Worm (Caenorhabditis elegans): ENCODE data around the gene C46G7.2.

C46G7.2 gene

DNA sequence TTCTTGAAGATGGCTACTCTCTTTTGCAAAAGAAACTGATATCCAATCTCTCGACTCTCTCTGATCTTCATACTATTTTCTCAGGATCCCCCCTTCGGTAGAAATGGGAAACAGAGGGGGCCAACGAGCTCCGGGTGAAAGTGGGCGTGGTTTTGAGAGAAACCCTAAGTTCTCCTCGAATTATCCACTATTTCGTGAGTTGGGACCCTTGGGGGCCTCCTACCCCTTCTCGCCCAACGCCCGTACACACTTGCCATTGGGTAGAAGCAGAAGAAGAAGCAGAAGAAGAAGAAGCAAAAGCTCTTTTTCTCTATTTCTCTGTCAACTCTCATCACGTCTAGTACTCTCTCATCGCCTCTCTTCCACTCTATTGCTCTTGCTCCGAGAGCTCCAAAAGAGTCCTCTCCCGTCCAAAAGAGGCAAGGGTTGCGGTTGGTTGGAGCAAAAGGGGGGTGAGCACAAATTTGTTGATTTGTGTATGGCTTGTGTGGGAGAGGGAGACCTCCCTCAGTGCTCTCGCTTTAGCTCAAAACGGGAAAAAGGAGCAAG, 41.0 kb upstream of the C46G7.2 start (continued):
- TF ChIP-seq isw-1 (GFP tag; IDR thresholded peaks at IDR 0.05) (peak; percentile 58), tlp-1 (tag; optimal IDR thresholded peaks at IDR 0.05) (no peak), ceh-82 (tag; optimal IDR thresholded peaks at IDR 0.05) (peak in 1 of 3 experiments; percentile 61), zag-1 (tag; optimal IDR thresholded peaks at IDR 0.05) (peak; percentile 83), nhr-11 (tag; optimal IDR thresholded peaks at IDR 0.05) (no peak), nhr-12 (tag; optimal IDR thresholded peaks at IDR 0.05) (no peak), C04F5.9 (tag; optimal IDR thresholded peaks at IDR 0.05) (no peak), ztf-11 (tag; optimal IDR thresholded peaks at IDR 0.05) (peak in 1 of 2 experiments; percentile 28), snpc-4 (tag; optimal IDR thresholded peaks at IDR 0.05) (no peak), ztf-4 (tag; optimal IDR thresholded peaks at IDR 0.05) (peak; percentile 32), mab-9 (GFP tag; IDR thresholded peaks at IDR 0.05) (no peak), nhr-237 (tag; optimal IDR thresholded peaks at IDR 0.05) (no peak), lir-3 (tag; optimal IDR thresholded peaks at IDR 0.05; ENCODE audit: poor library complexity) (peak; percentile 36), unc-130 (tag; optimal IDR thresholded peaks at IDR 0.05) (no peak), Y116A8C.19 (tag; optimal IDR thresholded peaks at IDR 0.05; ENCODE audit: borderline replicate concordance) (no peak), C16A3.4 (tag; optimal IDR thresholded peaks at IDR 0.05) (no peak), hpl-2 (GFP tag; optimal IDR thresholded peaks at IDR 0.05) (no peak), nhr-76 (tag; optimal IDR thresholded peaks at IDR 0.05) (no peak), ets-5 (GFP tag; IDR thresholded peaks at IDR 0.05) (no peak), vab-15 (tag; optimal IDR thresholded peaks at IDR 0.05) (no peak), unc-62 (GFP tag; optimal IDR thresholded peaks at IDR 0.05) (no peak), fkh-4 (tag; optimal IDR thresholded peaks at IDR 0.05; ENCODE audit: borderline replicate concordance) (peak; percentile 30), dpl-1 (GFP tag; optimal IDR thresholded peaks at IDR 0.05) (peak in 1 of 3 experiments; percentile 25), unc-30 (tag; optimal IDR thresholded peaks at IDR 0.05) (no peak), lin-14 (GFP tag; optimal IDR thresholded peaks at IDR 0.05) (peak; percentile 89), egl-27 (tag; optimal IDR thresholded peaks at IDR 0.05) (no peak), sox-4 (tag; optimal IDR thresholded peaks at IDR 0.05) (no peak), grh-1 (GFP tag; IDR thresholded peaks at IDR 0.05) (no peak), alr-1 (tag; optimal IDR thresholded peaks at IDR 0.05; ENCODE audit: borderline replicate concordance) (no peak), lin-13 (GFP tag; optimal IDR thresholded peaks at IDR 0.05) (no peak), tbx-2 (tag; optimal IDR thresholded peaks at IDR 0.05) (peak; percentile 64), F16B12.6 (tag; optimal IDR thresholded peaks at IDR 0.05) (no peak)

DNA sequence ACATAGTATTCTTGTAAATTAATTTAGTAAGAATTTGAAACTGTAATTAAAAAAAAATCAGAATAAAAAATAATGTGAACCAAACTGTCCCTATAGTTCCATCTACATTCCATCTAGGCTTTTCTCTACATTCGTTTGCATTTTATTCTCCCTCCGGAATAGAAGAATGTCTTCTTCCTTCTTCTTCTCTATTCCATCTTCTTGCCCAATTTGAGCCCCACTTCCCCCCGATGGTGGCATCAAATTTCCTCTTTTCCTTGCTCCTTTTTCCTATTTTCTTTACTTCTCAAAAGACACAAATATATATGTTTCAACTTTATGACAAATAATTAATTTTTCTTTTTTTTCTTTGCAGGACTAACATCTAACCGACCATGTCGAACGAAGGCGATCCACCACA, 39.8 kb upstream of the C46G7.2 start, which contains the start of gene unc-44:
TSS of gene unc-44 (plus strand) at position 356 of the 400 bp plus-strand sequence.
- TF ChIP-seq tbx-2 (tag; optimal IDR thresholded peaks at IDR 0.05) (no peak), isw-1 (GFP tag; IDR thresholded peaks at IDR 0.05) (no peak), lir-3 (tag; optimal IDR thresholded peaks at IDR 0.05; ENCODE audit: poor library complexity) (no peak), lin-14 (GFP tag; optimal IDR thresholded peaks at IDR 0.05) (peak; percentile 59), zip-4 (GFP tag; optimal IDR thresholded peaks at IDR 0.05) (no peak), nhr-90 (tag; optimal IDR thresholded peaks at IDR 0.05; ENCODE audit: poor library complexity) (no peak), ceh-90 (tag; optimal IDR thresholded peaks at IDR 0.05) (no peak), lin-15B (tag; optimal IDR thresholded peaks at IDR 0.05) (no peak)

ce11 chrIV:5977276-5977675, 37.7 kb upstream of the C46G7.2 start:
- TF ChIP-seq nhr-90 (tag; optimal IDR thresholded peaks at IDR 0.05; ENCODE audit: poor library complexity), result no peak
- peak; percentile 81 for TF ChIP-seq lin-14 (GFP tag; optimal IDR thresholded peaks at IDR 0.05)
- TF ChIP-seq unc-86 (tag; optimal IDR thresholded peaks at IDR 0.05), result no peak
- peak in 1 of 3 experiments; percentile 10 for TF ChIP-seq ceh-82 (tag; optimal IDR thresholded peaks at IDR 0.05)
- peak; percentile 6 for TF ChIP-seq nhr-71 (tag; optimal IDR thresholded peaks at IDR 0.05)
- peak; percentile 26 for TF ChIP-seq tbx-2 (tag; optimal IDR thresholded peaks at IDR 0.05)
- no peak for TF ChIP-seq ceh-88 (GFP tag; IDR thresholded peaks at IDR 0.05)
- no peak for TF ChIP-seq unc-62 (GFP tag; optimal IDR thresholded peaks at IDR 0.05)
